Fruit fly (Drosophila melanogaster): Measurements from ENCODE around the gene CG4558.

CG4558 gene

DNA sequence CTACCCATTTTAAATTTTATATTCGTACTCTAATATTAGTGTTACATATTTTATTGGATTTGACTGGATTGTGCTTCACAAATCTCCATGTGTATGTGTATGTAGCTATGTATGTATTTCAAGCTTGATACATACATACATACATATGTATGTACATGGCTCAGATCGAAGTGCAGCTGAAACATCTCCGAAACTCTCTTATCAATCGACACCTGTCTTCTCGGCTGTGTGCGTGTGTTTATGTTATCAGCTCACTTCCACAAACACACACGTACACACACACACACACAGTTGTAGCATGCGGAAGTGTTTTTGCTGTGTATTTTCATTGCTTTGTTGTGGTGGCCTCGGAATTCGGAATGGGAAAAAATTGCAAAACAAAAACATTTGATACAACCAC, 9.7 kb downstream of the CG4558 start:
- TF ChIP-seq ss (GFP tag; optimal IDR thresholded peaks at IDR 0.05), result no peak
- TF ChIP-seq CG6163 (GFP tag; IDR thresholded peaks at IDR 0.05), result no peak
- no peak for TF ChIP-seq Ets21C (GFP tag; optimal IDR thresholded peaks at IDR 0.05)
- TF ChIP-seq Eip78C (GFP tag), result peak; percentile 11

DNA sequence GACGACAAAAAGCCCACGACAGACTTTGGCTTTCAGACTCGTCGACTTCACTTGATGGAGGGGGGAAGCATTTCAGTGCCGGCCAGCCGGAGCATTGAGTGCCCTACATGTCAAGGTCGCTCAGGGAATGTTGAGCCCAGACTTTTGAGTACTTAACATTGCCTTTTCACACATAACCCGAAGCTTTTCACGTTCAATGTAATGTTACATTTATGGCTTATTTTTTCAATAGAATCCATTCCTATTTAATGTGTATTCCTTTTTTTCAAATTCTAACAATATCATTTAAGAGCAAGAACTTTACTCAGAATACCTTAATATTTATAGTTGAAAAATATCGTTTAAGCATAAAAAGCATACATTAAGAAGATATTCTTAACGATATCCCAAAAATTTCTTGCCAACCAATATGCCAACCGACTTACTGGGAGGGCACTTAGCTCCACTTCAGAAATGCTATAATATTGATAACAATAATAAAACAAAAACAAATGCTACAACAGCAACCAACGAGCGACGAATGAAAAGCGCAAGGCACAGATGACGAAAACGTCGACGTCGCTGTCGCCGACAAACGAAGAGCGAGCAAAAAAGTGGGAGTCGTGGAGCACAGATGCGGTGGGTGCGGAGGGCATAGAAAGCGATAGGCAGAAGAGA, 10.3 kb downstream of the CG4558 start:
- TF ChIP-seq CG11902 (GFP tag; optimal IDR thresholded peaks at IDR 0.05) (peak; percentile 82), fkh (GFP tag; optimal IDR thresholded peaks at IDR 0.05) (no peak), CG10669 (GFP tag; optimal IDR thresholded peaks at IDR 0.05) (peak; percentile 78), Eip78C (GFP tag) (peak; percentile 82), CG32006 (GFP tag; optimal IDR thresholded peaks at IDR 0.05) (peak; percentile 41), CG8632 (GFP tag; optimal IDR thresholded peaks at IDR 0.05) (peak; percentile 24), acj6 (GFP tag; optimal IDR thresholded peaks at IDR 0.05) (peak; percentile 12), fd59A (GFP tag; optimal IDR thresholded peaks at IDR 0.05) (peak; percentile 9), Gug (GFP tag; IDR thresholded peaks at IDR 0.05) (peak; percentile 62; the same call in 1 of the 2 replicates), CG11762 (GFP tag; optimal IDR thresholded peaks at IDR 0.05; ENCODE audit: insufficient read depth) (peak; percentile 67), dac (GFP tag; optimal IDR thresholded peaks at IDR 0.05) (no peak), CG16779 (tag; optimal IDR thresholded peaks at IDR 0.05) (peak; percentile 71), Ets96B (tag; optimal IDR thresholded peaks at IDR 0.05) (peak; percentile 72), esn (GFP tag; optimal IDR thresholded peaks at IDR 0.05) (peak; percentile 63), CG3032 (tag; optimal IDR thresholded peaks at IDR 0.05) (peak; percentile 82), ss (GFP tag; optimal IDR thresholded peaks at IDR 0.05) (no peak), CG15336 (GFP tag; IDR thresholded peaks at IDR 0.05) (no peak), CG11294 (GFP tag; IDR thresholded peaks at IDR 0.05) (peak; percentile 63), lz (GFP tag; optimal IDR thresholded peaks at IDR 0.05) (peak; percentile 83), CG10631 (GFP tag; optimal IDR thresholded peaks at IDR 0.05) (peak; percentile 45), Smox (GFP tag; optimal IDR thresholded peaks at IDR 0.05) (peak; percentile 59), topi (GFP tag; optimal IDR thresholded peaks at IDR 0.05) (peak; percentile 90), Sox14 (GFP tag; optimal IDR thresholded peaks at IDR 0.05) (no peak), spab (GFP tag; optimal IDR thresholded peaks at IDR 0.05) (peak; percentile 74), CG7368 (GFP tag; optimal IDR thresholded peaks at IDR 0.05) (peak; percentile 68), salr (GFP tag; optimal IDR thresholded peaks at IDR 0.05) (peak in 1 of 2 experiments; percentile 81), dsx (GFP tag; optimal IDR thresholded peaks at IDR 0.05; ENCODE audit: poor library complexity, severe bottlenecking) (no peak), vri (GFP tag; optimal IDR thresholded peaks at IDR 0.05) (peak; percentile 77), fd85E (GFP tag; optimal IDR thresholded peaks at IDR 0.05) (no peak), Lpt (GFP tag; optimal IDR thresholded peaks at IDR 0.05) (no peak), Sox15 (GFP tag; optimal IDR thresholded peaks at IDR 0.05) (no peak), CG8119 (GFP tag; IDR thresholded peaks at IDR 0.05) (no peak; the same call in 2 of the 3 replicates), CG6163 (GFP tag; IDR thresholded peaks at IDR 0.05) (peak; percentile 74), Hr4 (GFP tag; optimal IDR thresholded peaks at IDR 0.05) (peak; percentile 87), Met (GFP tag; optimal IDR thresholded peaks at IDR 0.05) (peak; percentile 82), Eip93F (GFP tag; optimal IDR thresholded peaks at IDR 0.05) (no peak), CG3919 (GFP tag; optimal IDR thresholded peaks at IDR 0.05) (peak; percentile 84), CG4318 (GFP tag; optimal IDR thresholded peaks at IDR 0.05) (peak; percentile 9), CG34406 (GFP tag; optimal IDR thresholded peaks at IDR 0.05) (peak; percentile 32), CG9139 (GFP tag; optimal IDR thresholded peaks at IDR 0.05) (peak; percentile 31), CG6276 (GFP tag; optimal IDR thresholded peaks at IDR 0.05) (peak; percentile 80), CG6792 (GFP tag; optimal IDR thresholded peaks at IDR 0.05) (peak; percentile 13), Sox102F (GFP tag; optimal IDR thresholded peaks at IDR 0.05) (peak; percentile 31), net (GFP tag; optimal IDR thresholded peaks at IDR 0.05) (peak; percentile 30), Eip75B (GFP tag; optimal IDR thresholded peaks at IDR 0.05) (peak; percentile 89), Blimp-1 (GFP tag; optimal IDR thresholded peaks at IDR 0.05) (peak; percentile 78), CG6854 (GFP tag; optimal IDR thresholded peaks at IDR 0.05) (peak; percentile 64)

Data from whole organism, prepupa.